Worm (Caenorhabditis elegans): ENCODE results near the gene zhit-1.

DNA sequence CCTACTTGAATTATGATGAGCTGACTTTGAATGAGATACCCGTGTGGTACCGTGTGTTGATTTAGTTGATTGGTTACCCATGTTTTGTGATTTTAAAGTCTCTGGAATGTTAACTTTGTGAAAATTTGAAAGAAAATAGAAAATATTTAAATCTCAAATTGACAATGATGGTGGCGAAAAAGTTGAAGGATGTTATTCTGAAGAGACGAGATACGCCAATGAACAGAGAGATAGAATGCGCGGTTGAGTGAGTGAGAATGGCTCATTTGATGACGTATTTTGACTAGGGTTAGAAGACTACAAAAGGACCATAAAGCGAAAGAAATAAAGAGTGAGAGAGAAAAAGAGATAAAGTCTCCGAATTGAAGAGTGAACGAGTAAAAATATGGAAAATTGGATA is 25.9 kb downstream of the zhit-1 start, which contains the start of gene glb-6:
- TF ChIP-seq cog-1 (tag; optimal IDR thresholded peaks at IDR 0.05) (no peak), flt-1 (GFP tag; IDR thresholded peaks at IDR 0.05) (no peak), ztf-23 (GFP tag; IDR thresholded peaks at IDR 0.05) (no peak), klf-2 (GFP tag; conservative IDR thresholded peaks at IDR 0.05) (no peak), ref-1 (GFP tag; conservative IDR thresholded peaks at IDR 0.05) (no peak), med-1 (GFP tag; optimal IDR thresholded peaks at IDR 0.05; ENCODE audit: insufficient read depth) (no peak), T22C8.4 (GFP tag; IDR thresholded peaks at IDR 0.05) (no peak), tab-1 (GFP tag; IDR thresholded peaks at IDR 0.05) (no peak)
